Fruit fly (Drosophila melanogaster) whole organism, pupa: ENCODE measurements around the gene gnu.

Experiments
- CG10348 ChIP-seq: fragments of 200-800 bp; sonication (Bioruptor generic); IDR thresholded peaks from 2 replicates; pipeline ENCODE4 v1.3.6; 2022; ENCODE audit warnings: missing biosample characterization, missing genetic modification characterization
- CG12605 ChIP-seq: fragments of 200-800 bp; sonication (Bioruptor generic); IDR thresholded peaks from 2 replicates; pipeline ENCODE4 v1.3.6; 2022; ENCODE audit warnings: missing biosample characterization, missing genetic modification characterization
- CG13204 ChIP-seq: fragments of 200-800 bp; sonication (Bioruptor generic); optimal IDR thresholded peaks from 2 replicates; lab custom pipeline; 2018; ENCODE audit warnings: missing biosample characterization, mild to moderate bottlenecking, missing genetic modification characterization, moderate library complexity
- CG14655 ChIP-seq: fragments of 200-800 bp; sonication (Bioruptor generic); optimal IDR thresholded peaks from 3 replicates; lab custom pipeline; 2017; ENCODE audit warnings: mild to moderate bottlenecking, missing biosample characterization, missing genetic modification reagents, missing genetic modification characterization
- CG15710 ChIP-seq: fragments of 200-800 bp; sonication (Bioruptor generic); optimal IDR thresholded peaks from 2 replicates; lab custom pipeline; 2018; ENCODE audit warnings: missing biosample characterization, mild to moderate bottlenecking, missing genetic modification characterization, moderate library complexity
- CG17806 ChIP-seq: fragments of 200-800 bp; sonication (Bioruptor generic); optimal IDR thresholded peaks from 2 replicates; lab custom pipeline; 2018; ENCODE audit warnings: missing biosample characterization, mild to moderate bottlenecking, missing genetic modification characterization, moderate library complexity
- CG32121 ChIP-seq: fragments of 200-800 bp; sonication (Bioruptor generic); IDR thresholded peaks from 2 replicates; pipeline ENCODE4 v1.3.6; 2022; ENCODE audit warnings: missing biosample characterization, missing genetic modification characterization
- CG34367 ChIP-seq: fragments of 200-800 bp; sonication (Bioruptor generic); optimal IDR thresholded peaks from 2 replicates; lab custom pipeline; 2018; ENCODE audit warnings: missing biosample characterization, mild to moderate bottlenecking, missing genetic modification characterization
- CG4496 ChIP-seq: fragments of 200-800 bp; sonication (Bioruptor generic); IDR thresholded peaks from 3 replicates; pipeline ENCODE4 v1.3.6; 2022; ENCODE audit warnings: missing biosample characterization, missing genetic modification characterization
- CG8159 ChIP-seq: fragments of 200-800 bp; sonication (Bioruptor generic); optimal IDR thresholded peaks from 3 replicates; lab custom pipeline; 2018; ENCODE audit warnings: missing biosample characterization, mild to moderate bottlenecking, missing genetic modification characterization, moderate library complexity
- CG8301 ChIP-seq: fragments of 200-800 bp; sonication (Bioruptor generic); optimal IDR thresholded peaks from 2 replicates; lab custom pipeline; 2018; ENCODE audit warnings: missing biosample characterization, mild to moderate bottlenecking, missing genetic modification characterization
- CG9948 ChIP-seq: fragments of 200-800 bp; sonication (Bioruptor generic); optimal IDR thresholded peaks from 2 replicates; lab custom pipeline; 2018; ENCODE audit warnings: missing biosample characterization, mild to moderate bottlenecking, missing genetic modification characterization, moderate library complexity
- D1 ChIP-seq: fragments of 200-800 bp; sonication (Bioruptor generic); optimal IDR thresholded peaks from 2 replicates; lab custom pipeline; 2018; ENCODE audit warnings: missing biosample characterization, mild to moderate bottlenecking, missing genetic modification characterization, moderate library complexity
- EcR ChIP-seq: fragments of 200-800 bp; sonication (Bioruptor generic); optimal IDR thresholded peaks from 3 replicates; lab custom pipeline; 2019; ENCODE audit warnings: missing biosample characterization, missing genetic modification characterization, mild to moderate bottlenecking, moderate library complexity, missing genetic modification reagents
- Ets98B ChIP-seq: fragments of 200-800 bp; sonication (Bioruptor generic); IDR thresholded peaks from 2 replicates; pipeline ENCODE4 v1.3.6; 2022; ENCODE audit warnings: missing biosample characterization, missing genetic modification characterization
- Pif1A ChIP-seq: fragments of 200-800 bp; sonication (Bioruptor generic); optimal IDR thresholded peaks from 3 replicates; lab custom pipeline; 2016; ENCODE audit warnings: missing biosample characterization, missing genetic modification characterization
- Pif1B ChIP-seq: fragments of 200-800 bp; sonication (Bioruptor generic); optimal IDR thresholded peaks from 3 replicates; lab custom pipeline; 2016; ENCODE audit warnings: missing biosample characterization, missing genetic modification characterization
- Snoo ChIP-seq: fragments of 200-800 bp; sonication (Bioruptor generic); optimal IDR thresholded peaks from 3 replicates; lab custom pipeline; 2017; ENCODE audit warnings: missing biosample characterization, mild to moderate bottlenecking, missing genetic modification characterization, inconsistent platforms
- fd96Ca ChIP-seq: fragments of 200-800 bp; sonication (Bioruptor generic); IDR thresholded peaks from 3 replicates; pipeline ENCODE4 v1.3.6; 2022; ENCODE audit warnings: missing biosample characterization, missing genetic modification characterization
- gl ChIP-seq: fragments of 200-800 bp; sonication (Bioruptor generic); optimal IDR thresholded peaks from 2 replicates; lab custom pipeline; 2018; ENCODE audit warnings: missing biosample characterization, mild to moderate bottlenecking, missing genetic modification characterization
- rn ChIP-seq: fragments of 200-800 bp; sonication (Bioruptor generic); IDR thresholded peaks from 2 replicates; pipeline ENCODE4 v1.3.6; 2022; ENCODE audit warnings: missing biosample characterization, missing genetic modification characterization

Gene gnu

dm6 chr3L:14775711-14776660 is 27.2 kb downstream of the gnu start, which contains the start of gene mop:
TSS of gene mop (minus strand) at chr3L:14776129.
- TF ChIP-seq CG32121 (peak; percentile 54; the same call in 1 of the 2 replicates), D1 (tag; lab: Kevin White, UChicago) (no peak), Pif1A (GFP tag; lab: Kevin White, UChicago) (no peak), Ets98B (GFP tag; lab: Robert Waterston, UW) (no peak; the same call in 1 of the 2 replicates), rn (GFP tag; lab: Robert Waterston, UW) (0 out of 2 replicates have a peak, but pooled peaks have one; percentile 20), CG4496 (GFP tag; lab: Robert Waterston, UW) (0 out of 3 replicates have a peak, but pooled peaks have one; percentile 7), fd96Ca (GFP tag; lab: Robert Waterston, UW) (0 out of 3 replicates have a peak, but pooled peaks have one; percentile 5)

dm6 chr3L:14769183-14769582 is 34.0 kb downstream of the gnu start, which contains the start of gene Mgat4b:
TSS of gene Mgat4b (minus strand) at chr3L:14769283.
- TF ChIP-seq CG13204 (GFP tag; lab: Kevin White, UChicago) (no peak), CG17806 (tag; lab: Kevin White, UChicago) (no peak), Snoo (no peak), CG10348 (GFP tag; lab: Robert Waterston, UW) (no peak), CG8301 (tag; lab: Kevin White, UChicago) (no peak), CG9948 (tag; lab: Kevin White, UChicago) (no peak), rn (GFP tag; lab: Robert Waterston, UW) (no peak), CG32121 (no peak), Ets98B (GFP tag; lab: Robert Waterston, UW) (no peak), EcR (no peak), CG4496 (GFP tag; lab: Robert Waterston, UW) (no peak), Pif1A (GFP tag; lab: Kevin White, UChicago) (no peak), CG12605 (GFP tag; lab: Robert Waterston, UW) (no peak), gl (tag; lab: Kevin White, UChicago) (no peak)

- TF ChIP-seq CG17806 (tag; lab: Kevin White, UChicago) (peak; percentile 5), Snoo (no peak), CG12605 (GFP tag; lab: Robert Waterston, UW) (0 out of 2 replicates have a peak, but pooled peaks have one; percentile 43), CG34367 (tag; lab: Kevin White, UChicago) (no peak), Ets98B (GFP tag; lab: Robert Waterston, UW) (peak; percentile 26), EcR (peak; percentile 74), gl (tag; lab: Kevin White, UChicago) (peak; percentile 38), CG14655 (GFP tag; lab: Kevin White, UChicago) (no peak)
These were observed 41.0 kb downstream of the gnu start, which contains the start of the genes Tsen34 and Mgat4a for dm6 chr3L:14761837-14762785. TSS of gene Tsen34 (minus strand) at chr3L:14761844. TSS of gene Mgat4a (plus strand) at chr3L:14762028.

- TF ChIP-seq CG17806 (tag; lab: Kevin White, UChicago) = no peak
- TF ChIP-seq CG13204 (GFP tag; lab: Kevin White, UChicago) = no peak
- no peak for TF ChIP-seq rn (GFP tag; lab: Robert Waterston, UW)
- TF ChIP-seq Pif1B (GFP tag; lab: Kevin White, UChicago) = no peak
- TF ChIP-seq CG32121 = no peak
These were observed 42.2 kb downstream of the gnu start, which contains the start of gene Trl for dm6 chr3L:14760949-14761348. TSS of gene Trl (minus strand) at chr3L:14761049.

- TF ChIP-seq D1 (tag; lab: Kevin White, UChicago) (no peak), gl (tag; lab: Kevin White, UChicago) (no peak), CG4496 (GFP tag; lab: Robert Waterston, UW) (peak; percentile 77; the same call in 1 of the 3 replicates), CG34367 (tag; lab: Kevin White, UChicago) (no peak), CG13204 (GFP tag; lab: Kevin White, UChicago) (peak; percentile 78), CG32121 (peak; percentile 57), Pif1B (GFP tag; lab: Kevin White, UChicago) (no peak), EcR (no peak), rn (GFP tag; lab: Robert Waterston, UW) (no peak), CG10348 (GFP tag; lab: Robert Waterston, UW) (no peak), fd96Ca (GFP tag; lab: Robert Waterston, UW) (no peak; the same call in 1 of the 3 replicates), CG12605 (GFP tag; lab: Robert Waterston, UW) (0 out of 2 replicates have a peak, but pooled peaks have one; percentile 47), Snoo (peak; percentile 7), Ets98B (GFP tag; lab: Robert Waterston, UW) (peak; percentile 60), CG14655 (GFP tag; lab: Kevin White, UChicago) (no peak), CG15710 (tag; lab: Kevin White, UChicago) (peak; percentile 6), CG9948 (tag; lab: Kevin White, UChicago) (peak; percentile 20), CG8301 (tag; lab: Kevin White, UChicago) (peak; percentile 69), Pif1A (GFP tag; lab: Kevin White, UChicago) (peak; percentile 24), CG17806 (tag; lab: Kevin White, UChicago) (peak; percentile 5), CG8159 (peak; percentile 27)
- TF ChIP-seq, all 21 proteins: peak for 12
These were observed 43.1 kb downstream of the gnu start for dm6 chr3L:14759984-14760626.
